Worm (Caenorhabditis elegans) whole organism, L1 larva: ENCODE results near the gene H06H21.8.

Source experiments
- C04F5.9 ChIP-seq: sonication (generic microtip); optimal IDR thresholded peaks from 2 replicates; lab custom pipeline; 2016; ENCODE audit warnings: missing genetic modification characterization, missing compliant biosample characterization
- F16B12.6 ChIP-seq: fragments of 150-350 bp; optimal IDR thresholded peaks from 2 replicates; lab custom pipeline; 2014; ENCODE audit warnings: missing biosample characterization, missing genetic modification characterization
- aha-1 ChIP-seq: fragments of 150-350 bp; optimal IDR thresholded peaks from 2 replicates; lab custom pipeline; 2014; ENCODE audit warnings: missing biosample characterization, missing genetic modification characterization
- aly-2 ChIP-seq: fragments of 150-350 bp; optimal IDR thresholded peaks from 2 replicates; lab custom pipeline; 2014; ENCODE audit warnings: missing biosample characterization, missing genetic modification characterization
- ama-1 ChIP-seq: fragments of 150-350 bp; optimal IDR thresholded peaks from 2 replicates; lab custom pipeline; 2014
- ceh-63 ChIP-seq: fragments of 200-800 bp; sonication (Bioruptor generic); optimal IDR thresholded peaks from 2 replicates; lab custom pipeline; 2018; ENCODE audit warnings: mild to moderate bottlenecking, missing genetic modification characterization, missing compliant biosample characterization
- ceh-90 ChIP-seq: sonication (generic microtip); optimal IDR thresholded peaks from 2 replicates; lab custom pipeline; 2016; ENCODE audit warnings: missing genetic modification characterization, missing compliant biosample characterization
- ces-1 ChIP-seq: fragments of 150-350 bp; optimal IDR thresholded peaks from 2 replicates; lab custom pipeline; 2014; ENCODE audit warnings: missing biosample characterization, missing genetic modification reagents, missing genetic modification characterization
- egl-27 ChIP-seq, 2 experiments: fragments of 150-350 bp in 1 of 2; sonication (generic microtip); optimal IDR thresholded peaks; 3 replicates each; lab custom pipeline; 2017 to 2018; ENCODE audit warnings: missing biosample characterization in 2 of 2, missing genetic modification characterization in 2 of 2, missing genetic modification reagents in 2 of 2
- elt-3 ChIP-seq, 6 experiments: fragments of 150-350 bp in 1 of 6; sonication (generic microtip); optimal IDR thresholded peaks; 2 replicates each; lab custom pipeline; 2017 to 2018; ENCODE audit warnings: missing biosample characterization in 6 of 6, missing genetic modification characterization in 6 of 6, inconsistent platforms in 1 of 6
- ets-5 ChIP-seq: fragments of 200-800 bp; sonication (Bioruptor generic); IDR thresholded peaks from 2 replicates; pipeline ENCODE4 v1.3.6; 2022; ENCODE audit warnings: missing genetic modification characterization, missing compliant biosample characterization
- hlh-4 ChIP-seq: sonication (generic microtip); optimal IDR thresholded peaks from 2 replicates; lab custom pipeline; 2016; ENCODE audit warnings: mild to moderate bottlenecking, missing genetic modification characterization, missing compliant biosample characterization
- hpl-2 ChIP-seq: fragments of 150-350 bp; optimal IDR thresholded peaks from 2 replicates; lab custom pipeline; 2014; ENCODE audit warnings: missing biosample characterization, missing genetic modification reagents, missing genetic modification characterization
- lin-13 ChIP-seq: fragments of 150-350 bp; optimal IDR thresholded peaks from 2 replicates; lab custom pipeline; 2014; ENCODE audit warnings: missing biosample characterization, missing genetic modification reagents, missing genetic modification characterization
- nhr-11 ChIP-seq: fragments of 150-350 bp; optimal IDR thresholded peaks from 2 replicates; lab custom pipeline; 2014; ENCODE audit warnings: missing biosample characterization, missing genetic modification characterization
- nhr-237 ChIP-seq: fragments of 150-350 bp; optimal IDR thresholded peaks from 2 replicates; lab custom pipeline; 2014; ENCODE audit warnings: missing biosample characterization, missing genetic modification characterization
- rnt-1 ChIP-seq: sonication (generic microtip); optimal IDR thresholded peaks from 2 replicates; lab custom pipeline; 2016; ENCODE audit warnings: mild to moderate bottlenecking, missing genetic modification characterization, moderate library complexity, missing compliant biosample characterization
- snu-23 ChIP-seq: sonication (generic microtip); optimal IDR thresholded peaks from 2 replicates; lab custom pipeline; 2016; ENCODE audit warnings: missing genetic modification characterization, missing compliant biosample characterization
- tlp-1 ChIP-seq: fragments of 150-350 bp; optimal IDR thresholded peaks from 2 replicates; lab custom pipeline; 2014; ENCODE audit warnings: missing biosample characterization, missing genetic modification characterization
- xbp-1 ChIP-seq: sonication (generic microtip); optimal IDR thresholded peaks from 2 replicates; lab custom pipeline; 2016; ENCODE audit warnings: missing genetic modification characterization, missing compliant biosample characterization
- ztf-11 ChIP-seq, 2 experiments: sonication (generic microtip); optimal IDR thresholded peaks; 2 replicates each; lab custom pipeline; 2016 to 2017; ENCODE audit warnings: missing genetic modification characterization in 2 of 2, missing biosample characterization in 1 of 2, missing compliant biosample characterization in 1 of 2
- ztf-4 ChIP-seq: fragments of 150-350 bp; optimal IDR thresholded peaks from 2 replicates; lab custom pipeline; 2014; ENCODE audit warnings: missing biosample characterization, missing genetic modification characterization

Gene H06H21.8

DNA sequence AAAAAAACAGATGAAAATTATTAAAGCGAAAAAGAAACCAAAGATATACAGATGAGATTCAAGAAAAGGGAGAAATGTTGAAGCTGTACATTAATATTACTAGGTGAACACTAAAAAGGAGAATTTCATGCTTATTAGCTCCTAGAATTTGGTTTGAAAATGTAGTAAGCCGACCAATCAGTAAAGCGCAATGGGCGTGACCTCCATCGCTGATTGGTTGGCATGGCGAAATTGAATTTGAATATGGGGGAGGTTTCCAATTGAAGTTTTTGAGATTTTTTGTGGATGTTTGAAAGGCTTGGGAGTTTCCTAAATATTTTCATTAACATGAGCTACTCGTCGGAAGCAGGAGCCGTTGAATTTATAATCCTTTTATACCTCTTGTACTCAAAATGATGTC lies 44.4 kb downstream of the H06H21.8 start:
- TF ChIP-seq ama-1 (lab: Kevin White, UChicago) (no peak), xbp-1 (tag; lab: Kevin White, UChicago) (peak; percentile 6), C04F5.9 (tag; lab: Kevin White, UChicago) (no peak), snu-23 (no peak), tlp-1 (tag; lab: Kevin White, UChicago) (no peak), rnt-1 (tag; lab: Kevin White, UChicago) (no peak)

DNA sequence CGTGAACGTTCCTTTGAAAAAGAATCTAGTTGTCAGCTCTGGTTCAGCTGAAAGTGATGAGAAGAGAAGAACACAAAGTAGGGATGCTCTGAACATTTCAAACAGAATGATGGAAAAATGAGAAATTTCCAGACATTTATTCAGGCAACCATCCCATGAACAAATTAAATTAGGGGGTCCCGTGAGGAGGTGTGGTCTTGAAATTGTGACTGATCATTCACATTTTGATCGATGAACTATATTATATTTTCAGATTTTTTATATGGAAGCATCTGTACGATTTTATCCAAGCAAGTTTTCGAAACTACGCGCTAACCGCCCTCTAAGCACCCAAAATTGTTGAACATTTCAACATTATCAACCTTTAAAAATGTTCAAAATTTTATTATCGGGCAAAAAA lies 44.9 kb downstream of the H06H21.8 start, which contains the start of gene R11E3.19:
TSS of gene R11E3.19 (minus strand) at position 101 of the 400 bp plus-strand sequence.
- no peak for TF ChIP-seq aly-2 (tag; lab: Kevin White, UChicago)
- no peak for TF ChIP-seq F16B12.6 (tag; lab: Kevin White, UChicago)
- TF ChIP-seq aha-1 (tag; lab: Kevin White, UChicago): no peak
- TF ChIP-seq ama-1 (lab: Kevin White, UChicago): no peak
- TF ChIP-seq nhr-11 (tag; lab: Kevin White, UChicago): no peak
- no peak for TF ChIP-seq ztf-4 (tag; lab: Kevin White, UChicago)
- no peak for TF ChIP-seq ets-5 (GFP tag; lab: Robert Waterston, UW)
- no peak for TF ChIP-seq elt-3 (tag; optimal IDR thresholded peaks at IDR 0.05; lab: Kevin White, UChicago)
- TF ChIP-seq ceh-90 (tag; lab: Kevin White, UChicago): no peak
- no peak for TF ChIP-seq hlh-4 (tag; lab: Kevin White, UChicago)
- no peak for TF ChIP-seq hpl-2 (GFP tag; lab: Kevin White, UChicago)
- no peak for TF ChIP-seq nhr-237 (tag; lab: Kevin White, UChicago)
- TF ChIP-seq ztf-11 (tag; optimal IDR thresholded peaks at IDR 0.05; lab: Kevin White, UChicago): no peak

DNA sequence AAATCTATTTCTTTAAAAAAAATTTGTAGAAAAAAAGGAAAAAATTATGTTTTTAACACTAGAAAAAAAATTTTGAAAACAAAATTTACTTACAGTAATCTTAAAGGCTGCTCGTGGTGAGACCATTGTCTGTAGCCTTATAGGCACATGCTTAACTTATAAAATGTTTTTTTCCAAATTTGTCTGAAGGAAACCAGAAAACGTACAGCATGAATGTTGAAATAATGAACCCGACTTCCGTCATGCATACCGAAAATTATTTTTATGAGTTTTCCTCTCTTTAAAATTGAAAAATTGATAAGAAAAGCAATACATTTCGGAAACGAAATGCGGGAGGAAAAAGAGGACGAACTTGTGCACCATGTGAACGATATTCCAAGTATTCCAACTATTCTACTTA lies 49.1 kb downstream of the H06H21.8 start, which contains the start of gene R11E3.2:
TSS of gene R11E3.2 (plus strand) at position 301 of the 400 bp plus-strand sequence.
- TF ChIP-seq snu-23 (no peak), ces-1 (no peak), egl-27 (tag; optimal IDR thresholded peaks at IDR 0.05; lab: Kevin White, UChicago) (no peak), lin-13 (GFP tag; lab: Kevin White, UChicago) (no peak), ceh-63 (GFP tag; lab: Kevin White, UChicago) (no peak), nhr-11 (tag; lab: Kevin White, UChicago) (no peak)
